Worm (Caenorhabditis elegans) whole organism, L1 larva: Measurements from ENCODE around the gene F43E12.1.

Experiments used
- Y116A8C.19 ChIP-seq: sonication (generic microtip); optimal IDR thresholded peaks from 2 replicates; lab custom pipeline; 2016; ENCODE audit warnings: missing compliant biosample characterization, missing genetic modification characterization, borderline replicate concordance
- blmp-1 ChIP-seq: fragments of 150-350 bp; optimal IDR thresholded peaks from 2 replicates; lab custom pipeline; 2014; ENCODE audit warnings: missing biosample characterization, missing genetic modification characterization
- ceh-82 ChIP-seq, 3 experiments: fragments of 150-350 bp in 1 of 3; sonication (generic microtip) in 2 of 3; optimal IDR thresholded peaks; 2 replicates each; lab custom pipeline; 2014 to 2017; ENCODE audit warnings: missing biosample characterization in 3 of 3, missing genetic modification characterization in 3 of 3
- efl-1 ChIP-seq, 4 experiments: fragments of 150-350 bp; optimal IDR thresholded peaks in 3 of 4; peaks in 1 of 4; 1 replicate in 1 of 4; 2 replicates in 3 of 4; lab custom pipeline; 2014; ENCODE audit warnings: missing biosample characterization in 2 of 4, missing genetic modification characterization in 2 of 4, missing genetic modification reagents in 2 of 4
- fkh-10 ChIP-seq: sonication (generic microtip); optimal IDR thresholded peaks from 2 replicates; lab custom pipeline; 2017; ENCODE audit warnings: missing biosample characterization, missing genetic modification reagents, missing genetic modification characterization
- fos-1 ChIP-seq: fragments of 150-350 bp; optimal IDR thresholded peaks from 2 replicates; lab custom pipeline; 2014; ENCODE audit warnings: missing biosample characterization, missing genetic modification characterization
- grh-1 ChIP-seq: fragments of 200-800 bp; sonication (Bioruptor generic); IDR thresholded peaks from 2 replicates; pipeline ENCODE4 v1.3.6; 2022; ENCODE audit warnings: missing genetic modification reagents, missing genetic modification characterization, missing compliant biosample characterization
- irx-1 ChIP-seq: sonication (generic microtip); optimal IDR thresholded peaks from 2 replicates; lab custom pipeline; 2016; ENCODE audit warnings: missing genetic modification characterization, missing compliant biosample characterization
- lin-13 ChIP-seq: fragments of 150-350 bp; optimal IDR thresholded peaks from 2 replicates; lab custom pipeline; 2014; ENCODE audit warnings: missing biosample characterization, missing genetic modification reagents, missing genetic modification characterization
- lir-3 ChIP-seq: sonication (generic microtip); optimal IDR thresholded peaks from 2 replicates; lab custom pipeline; 2016; ENCODE audit warnings: mild to moderate bottlenecking, missing genetic modification characterization, moderate library complexity, missing compliant biosample characterization; ENCODE audit not compliant: poor library complexity
- nhr-90 ChIP-seq: sonication (generic microtip); optimal IDR thresholded peaks from 2 replicates; lab custom pipeline; 2016; ENCODE audit warnings: mild to moderate bottlenecking, missing genetic modification characterization, missing compliant biosample characterization; ENCODE audit not compliant: poor library complexity
- unc-62 ChIP-seq: fragments of 150-350 bp; optimal IDR thresholded peaks from 2 replicates; lab custom pipeline; 2014; ENCODE audit warnings: missing biosample characterization, missing genetic modification reagents, missing genetic modification characterization

- TF ChIP-seq unc-62 (GFP tag; lab: Kevin White, UChicago) (no peak), fkh-10 (no peak), irx-1 (no peak), Y116A8C.19 (no peak), lin-13 (GFP tag; lab: Kevin White, UChicago) (no peak), efl-1 (optimal IDR thresholded peaks at IDR 0.05; lab: Kevin White, UChicago) (no peak), efl-1 (GFP tag; optimal IDR thresholded peaks at IDR 0.05 in 1 of 2; lab: Kevin White, UChicago) (no peak), fos-1 (tag; lab: Kevin White, UChicago) (no peak), blmp-1 (tag; lab: Kevin White, UChicago) (no peak), ceh-82 (tag; optimal IDR thresholded peaks at IDR 0.05; lab: Kevin White, UChicago) (no peak), lir-3 (tag; lab: Kevin White, UChicago) (no peak), grh-1 (GFP tag; lab: Robert Waterston, UW) (no peak), nhr-90 (tag; lab: Kevin White, UChicago) (no peak)
Measured at ce11 chrX:7225028-7225427, 47.6 kb downstream of the F43E12.1 start.
